Fruit fly (Drosophila melanogaster) whole organism, prepupa: Measurements from ENCODE around the gene CG8119.
A peak's percentile ranks its signal among the peaks of the same experiment; 100 is the strongest.

Experiments used
- Blimp-1 ChIP-seq: fragments of 200-800 bp; sonication (Bioruptor generic); optimal IDR thresholded peaks from 3 replicates; lab custom pipeline; 2017; ENCODE audit warnings: missing biosample characterization, missing genetic modification characterization, mild to moderate bottlenecking, moderate library complexity, missing genetic modification reagents
- CG10631 ChIP-seq: fragments of 200-800 bp; sonication (Bioruptor generic); optimal IDR thresholded peaks from 2 replicates; lab custom pipeline; 2016; ENCODE audit warnings: missing biosample characterization, missing genetic modification characterization
- CG11762 ChIP-seq: fragments of 200-800 bp; sonication (Bioruptor generic); optimal IDR thresholded peaks from 3 replicates; lab custom pipeline; 2016; ENCODE audit warnings: missing biosample characterization, missing genetic modification characterization; ENCODE audit not compliant: insufficient read depth
- CG11902 ChIP-seq: fragments of 200-800 bp; sonication (Bioruptor generic); optimal IDR thresholded peaks from 3 replicates; lab custom pipeline; 2016; ENCODE audit warnings: missing biosample characterization, missing genetic modification characterization
- CG15336 ChIP-seq: fragments of 200-800 bp; sonication (Bioruptor generic); IDR thresholded peaks from 2 replicates; pipeline ENCODE4 v1.3.6; 2022; ENCODE audit warnings: missing biosample characterization, missing genetic modification characterization
- CG16779 ChIP-seq: fragments of 200-800 bp; sonication (Bioruptor generic); optimal IDR thresholded peaks from 3 replicates; lab custom pipeline; 2017; ENCODE audit warnings: missing biosample characterization, mild to moderate bottlenecking, missing genetic modification characterization
- CG3032 ChIP-seq: fragments of 200-800 bp; optimal IDR thresholded peaks from 2 replicates; lab custom pipeline; 2019; ENCODE audit warnings: missing biosample characterization, mild to moderate bottlenecking, missing genetic modification characterization, moderate library complexity
- CG31627 ChIP-seq: fragments of 200-800 bp; sonication (Bioruptor generic); optimal IDR thresholded peaks from 3 replicates; lab custom pipeline; 2016; ENCODE audit warnings: missing biosample characterization, missing genetic modification characterization
- CG32006 ChIP-seq: fragments of 200-800 bp; sonication (Bioruptor generic); optimal IDR thresholded peaks from 3 replicates; lab custom pipeline; 2017; ENCODE audit warnings: missing biosample characterization, mild to moderate bottlenecking, missing genetic modification characterization
- CG3919 ChIP-seq: fragments of 200-800 bp; sonication (Bioruptor generic); optimal IDR thresholded peaks from 3 replicates; lab custom pipeline; 2016; ENCODE audit warnings: missing biosample characterization, missing genetic modification characterization
- CG6163 ChIP-seq: fragments of 200-800 bp; sonication (Bioruptor generic); IDR thresholded peaks from 3 replicates; pipeline ENCODE4 v1.3.6; 2022; ENCODE audit warnings: missing biosample characterization, missing genetic modification characterization
- CG6276 ChIP-seq: fragments of 200-800 bp; sonication (Bioruptor generic); optimal IDR thresholded peaks from 2 replicates; lab custom pipeline; 2017; ENCODE audit warnings: missing biosample characterization, mild to moderate bottlenecking, missing genetic modification characterization
- CG6854 ChIP-seq: fragments of 200-800 bp; sonication (Bioruptor generic); optimal IDR thresholded peaks from 2 replicates; lab custom pipeline; 2017; ENCODE audit warnings: missing biosample characterization, mild to moderate bottlenecking, missing genetic modification characterization
- CG8119 ChIP-seq: fragments of 200-800 bp; sonication (Bioruptor generic); IDR thresholded peaks from 3 replicates; pipeline ENCODE4 v1.3.6; 2022; ENCODE audit warnings: missing biosample characterization, missing genetic modification characterization
- CG8632 ChIP-seq: fragments of 200-800 bp; sonication (Bioruptor generic); optimal IDR thresholded peaks from 3 replicates; lab custom pipeline; 2016; ENCODE audit warnings: missing biosample characterization, missing genetic modification characterization
- CG9139 ChIP-seq: fragments of 200-800 bp; sonication (Bioruptor generic); optimal IDR thresholded peaks from 3 replicates; lab custom pipeline; 2017; ENCODE audit warnings: missing biosample characterization, mild to moderate bottlenecking, missing genetic modification characterization
- Eip75B ChIP-seq: fragments of 200-800 bp; sonication (Bioruptor generic); optimal IDR thresholded peaks from 3 replicates; lab custom pipeline; 2016; ENCODE audit warnings: missing biosample characterization, missing genetic modification characterization
- Eip78C ChIP-seq: fragments of 200-800 bp; sonication (Bioruptor generic); peaks from one replicate; lab custom pipeline; 2016; ENCODE audit warnings: missing biosample characterization, missing genetic modification characterization
- Eip93F ChIP-seq: fragments of 200-800 bp; sonication (Bioruptor generic); optimal IDR thresholded peaks from 2 replicates; lab custom pipeline; 2016; ENCODE audit warnings: missing biosample characterization, mild to moderate bottlenecking, missing genetic modification characterization
- Ets96B ChIP-seq: fragments of 200-800 bp; optimal IDR thresholded peaks from 2 replicates; lab custom pipeline; 2019; ENCODE audit warnings: missing biosample characterization, mild to moderate bottlenecking, missing genetic modification characterization, moderate library complexity
- Gug ChIP-seq: fragments of 200-800 bp; sonication (Bioruptor generic); IDR thresholded peaks from 2 replicates; pipeline ENCODE4 v1.3.6; 2022; ENCODE audit warnings: missing biosample characterization, missing genetic modification characterization
- Hr38 ChIP-seq: sonication (Bioruptor generic); optimal IDR thresholded peaks from 2 replicates; lab custom pipeline; 2016; ENCODE audit warnings: missing biosample characterization, missing genetic modification characterization
- Hr39 ChIP-seq: fragments of 200-800 bp; sonication (Bioruptor generic); optimal IDR thresholded peaks from 2 replicates; lab custom pipeline; 2016; ENCODE audit warnings: missing biosample characterization, missing genetic modification characterization
- Hr4 ChIP-seq: fragments of 200-800 bp; sonication (Bioruptor generic); optimal IDR thresholded peaks from 3 replicates; lab custom pipeline; 2016; ENCODE audit warnings: missing biosample characterization, missing genetic modification characterization
- Lpt ChIP-seq: fragments of 200-800 bp; sonication (Bioruptor generic); optimal IDR thresholded peaks from 3 replicates; lab custom pipeline; 2016; ENCODE audit warnings: missing biosample characterization, missing genetic modification characterization
- Met ChIP-seq: fragments of 200-800 bp; sonication (Bioruptor generic); optimal IDR thresholded peaks from 3 replicates; lab custom pipeline; 2016; ENCODE audit warnings: missing biosample characterization, missing genetic modification characterization
- OdsH ChIP-seq: fragments of 200-800 bp; sonication (Bioruptor generic); optimal IDR thresholded peaks from 3 replicates; lab custom pipeline; 2016; ENCODE audit warnings: missing biosample characterization, missing genetic modification characterization
- Sox102F ChIP-seq: fragments of 200-800 bp; sonication (Bioruptor generic); optimal IDR thresholded peaks from 2 replicates; lab custom pipeline; 2016; ENCODE audit warnings: missing biosample characterization, mild to moderate bottlenecking, missing genetic modification characterization
- Sox14 ChIP-seq: fragments of 200-800 bp; sonication (Bioruptor generic); optimal IDR thresholded peaks from 3 replicates; lab custom pipeline; 2016; ENCODE audit warnings: missing biosample characterization, missing genetic modification characterization
- acj6 ChIP-seq: fragments of 200-800 bp; sonication (Bioruptor generic); optimal IDR thresholded peaks from 3 replicates; lab custom pipeline; 2016; ENCODE audit warnings: missing biosample characterization, missing genetic modification characterization
- cyc ChIP-seq: fragments of 200-800 bp; sonication (Bioruptor generic); optimal IDR thresholded peaks from 3 replicates; lab custom pipeline; 2016; ENCODE audit warnings: missing biosample characterization, missing genetic modification characterization
- dac ChIP-seq: fragments of 200-800 bp; sonication (Bioruptor generic); optimal IDR thresholded peaks from 2 replicates; lab custom pipeline; 2017; ENCODE audit warnings: missing biosample characterization, mild to moderate bottlenecking, missing genetic modification characterization
- dsx ChIP-seq: fragments of 200-800 bp; optimal IDR thresholded peaks from 3 replicates; lab custom pipeline; 2019; ENCODE audit warnings: missing biosample characterization, mild to moderate bottlenecking, missing genetic modification characterization, moderate library complexity; ENCODE audit not compliant: poor library complexity, severe bottlenecking
- eg ChIP-seq: fragments of 200-800 bp; sonication (Bioruptor generic); IDR thresholded peaks from 3 replicates; pipeline ENCODE4 v1.3.6; 2022; ENCODE audit warnings: missing biosample characterization, missing genetic modification characterization
- esn ChIP-seq: fragments of 200-800 bp; sonication (Bioruptor generic); optimal IDR thresholded peaks from 2 replicates; lab custom pipeline; 2016; ENCODE audit warnings: missing biosample characterization, mild to moderate bottlenecking, missing genetic modification characterization, moderate library complexity
- fd59A ChIP-seq: fragments of 200-800 bp; sonication (Bioruptor generic); optimal IDR thresholded peaks from 2 replicates; lab custom pipeline; 2017; ENCODE audit warnings: missing biosample characterization, mild to moderate bottlenecking, missing genetic modification characterization, missing genetic modification reagents
- fd85E ChIP-seq: fragments of 200-800 bp; sonication (Bioruptor generic); optimal IDR thresholded peaks from 3 replicates; lab custom pipeline; 2016; ENCODE audit warnings: missing biosample characterization, missing genetic modification characterization
- fkh ChIP-seq: fragments of 200-800 bp; sonication (Bioruptor generic); optimal IDR thresholded peaks from 3 replicates; lab custom pipeline; 2017; ENCODE audit warnings: missing biosample characterization, mild to moderate bottlenecking, missing genetic modification characterization, moderate library complexity
- lz ChIP-seq: fragments of 200-800 bp; sonication (Bioruptor generic); optimal IDR thresholded peaks from 3 replicates; lab custom pipeline; 2016; ENCODE audit warnings: missing biosample characterization, missing genetic modification characterization
- net ChIP-seq: fragments of 200-800 bp; sonication (Bioruptor generic); optimal IDR thresholded peaks from 3 replicates; lab custom pipeline; 2016; ENCODE audit warnings: missing biosample characterization, missing genetic modification characterization
- spab ChIP-seq: fragments of 200-800 bp; sonication (Bioruptor generic); optimal IDR thresholded peaks from 2 replicates; lab custom pipeline; 2017; ENCODE audit warnings: missing biosample characterization, mild to moderate bottlenecking, missing genetic modification characterization, missing genetic modification reagents
- ss ChIP-seq, 2 experiments: fragments of 200-800 bp; sonication (Bioruptor generic); optimal IDR thresholded peaks; 2 replicates in 1 of 2; 3 replicates in 1 of 2; lab custom pipeline; 2017 to 2018; ENCODE audit warnings: mild to moderate bottlenecking in 2 of 2, missing biosample characterization in 2 of 2, missing genetic modification characterization in 2 of 2, moderate library complexity in 1 of 2
- svp ChIP-seq: fragments of 200-800 bp; sonication (Bioruptor generic); peaks from one replicate; lab custom pipeline; 2016; ENCODE audit warnings: missing biosample characterization, missing genetic modification characterization
- topi ChIP-seq: fragments of 200-800 bp; sonication (Bioruptor generic); optimal IDR thresholded peaks from 3 replicates; lab custom pipeline; 2016; ENCODE audit warnings: missing biosample characterization, missing genetic modification characterization
- vri ChIP-seq: fragments of 200-800 bp; sonication (Bioruptor generic); optimal IDR thresholded peaks from 3 replicates; lab custom pipeline; 2016; ENCODE audit warnings: missing biosample characterization, mild to moderate bottlenecking, missing genetic modification characterization

CG8119 gene

DNA sequence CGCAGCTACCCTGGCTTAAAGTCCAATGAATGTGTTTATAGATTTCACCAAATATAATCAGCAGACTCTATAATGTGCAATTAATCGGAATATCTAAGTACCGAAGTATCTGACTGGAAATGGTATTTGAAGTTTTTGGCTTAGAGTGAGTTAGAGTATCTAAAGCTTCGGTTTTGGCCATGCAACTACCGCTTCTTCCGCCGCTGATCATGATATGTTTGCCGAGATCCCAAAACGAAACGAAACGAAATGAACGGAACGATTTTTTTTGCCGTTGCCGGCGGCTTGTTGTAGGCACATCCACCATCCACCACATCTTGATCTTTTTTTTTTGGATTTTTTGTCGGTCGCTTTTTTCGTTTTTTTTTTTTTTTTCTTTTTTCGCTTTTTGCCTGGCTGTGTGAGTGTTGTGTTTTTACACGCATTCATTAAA lies 39.4 kb upstream of the CG8119 start (continued):
- peak; percentile 88 for TF ChIP-seq Met (GFP tag; lab: Kevin White, UChicago)
- peak; percentile 61 for TF ChIP-seq Blimp-1
- TF ChIP-seq CG3032: peak; percentile 67
- peak; percentile 77 for TF ChIP-seq Lpt (GFP tag; lab: Kevin White, UChicago)
- TF ChIP-seq CG8119 (GFP tag; lab: Robert Waterston, UW): peak; percentile 88
- peak; percentile 78 for TF ChIP-seq vri (GFP tag; lab: Kevin White, UChicago)
- peak; percentile 87 to 91 for TF ChIP-seq ss (GFP tag; optimal IDR thresholded peaks at IDR 0.05; lab: Kevin White, UChicago)
- TF ChIP-seq net: peak; percentile 75

DNA sequence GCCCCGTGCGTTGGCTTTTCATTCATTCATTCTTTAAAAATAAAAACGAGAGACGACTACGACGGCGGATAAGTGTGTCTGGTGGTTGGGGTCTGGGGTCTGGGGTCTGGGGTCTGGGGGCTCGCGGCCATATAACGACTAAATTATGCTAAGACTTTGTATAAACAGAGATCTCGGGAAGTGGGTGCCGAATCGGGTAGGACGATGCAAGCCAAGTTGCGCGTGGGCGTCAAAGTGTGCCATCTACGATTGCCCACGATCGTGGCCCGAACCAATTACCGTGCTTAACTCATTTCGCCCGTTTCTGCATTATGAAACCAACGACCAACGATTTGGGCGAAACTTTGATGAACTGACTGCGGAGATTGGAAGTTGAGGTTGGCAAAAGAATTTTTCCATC lies 38.6 kb upstream of the CG8119 start:
- TF ChIP-seq spab (no peak), fd85E (GFP tag; lab: Kevin White, UChicago) (no peak), CG16779 (tag; lab: Kevin White, UChicago) (no peak), CG32006 (no peak), CG3032 (no peak), Hr39 (GFP tag; lab: Kevin White, UChicago) (no peak), dac (GFP tag; lab: Kevin White, UChicago) (no peak), topi (GFP tag; lab: Kevin White, UChicago) (no peak), eg (GFP tag; lab: Robert Waterston, UW) (no peak), CG9139 (GFP tag; lab: Kevin White, UChicago) (no peak), CG8632 (GFP tag; lab: Kevin White, UChicago) (no peak), Hr4 (GFP tag; lab: Kevin White, UChicago) (no peak), ss (GFP tag; optimal IDR thresholded peaks at IDR 0.05; lab: Kevin White, UChicago) (no peak), Gug (no peak), CG10631 (no peak), Sox102F (GFP tag; lab: Kevin White, UChicago) (no peak)

DNA sequence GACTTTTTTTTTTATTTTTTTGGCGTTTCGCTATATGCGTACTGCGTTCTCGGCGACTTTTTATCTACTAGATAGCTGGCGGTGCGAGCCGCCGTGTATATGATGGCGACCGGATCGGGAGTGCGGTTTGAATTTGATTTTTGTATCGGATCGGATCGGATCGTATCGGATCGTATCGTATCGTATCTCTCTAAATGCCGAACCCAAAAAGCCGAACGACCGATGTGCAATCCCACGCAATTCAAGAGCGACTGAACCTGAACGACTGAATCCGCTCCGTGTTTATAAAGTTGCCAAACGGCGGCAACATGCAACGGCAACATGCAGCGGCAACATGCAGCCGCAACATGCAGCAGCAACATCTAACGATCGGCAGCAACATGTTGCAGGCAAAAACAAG lies 36.1 kb upstream of the CG8119 start:
- peak; percentile 17 for TF ChIP-seq CG11902
- TF ChIP-seq Sox102F (GFP tag; lab: Kevin White, UChicago): no peak
- no peak for TF ChIP-seq Ets96B
- TF ChIP-seq svp: peak; percentile 82
- no peak for TF ChIP-seq spab
- peak; percentile 57; the same call in 1 of the 3 replicates for TF ChIP-seq CG6163
- TF ChIP-seq Sox14 (GFP tag; lab: Kevin White, UChicago): no peak
- no peak for TF ChIP-seq CG11762 (GFP tag; lab: Kevin White, UChicago)
- TF ChIP-seq OdsH (GFP tag; lab: Kevin White, UChicago): no peak
- peak; percentile 56 for TF ChIP-seq Eip78C
- peak; percentile 29 for TF ChIP-seq CG3919 (GFP tag; lab: Kevin White, UChicago)
- no peak for TF ChIP-seq CG3032
- no peak for TF ChIP-seq lz
- TF ChIP-seq net: no peak
- TF ChIP-seq Gug: no peak
- TF ChIP-seq CG9139 (GFP tag; lab: Kevin White, UChicago): no peak
- TF ChIP-seq fkh (GFP tag; lab: Kevin White, UChicago): peak; percentile 6
- no peak for TF ChIP-seq cyc (GFP tag; lab: Kevin White, UChicago)
- TF ChIP-seq CG10631: no peak
- peak; percentile 39; the same call in 2 of the 3 replicates for TF ChIP-seq CG8119 (GFP tag; lab: Robert Waterston, UW)
- no peak for TF ChIP-seq topi (GFP tag; lab: Kevin White, UChicago)
- TF ChIP-seq fd59A (GFP tag; lab: Kevin White, UChicago): no peak
- peak in 1 of 2 experiments; percentile 22 for TF ChIP-seq ss (GFP tag; optimal IDR thresholded peaks at IDR 0.05; lab: Kevin White, UChicago)
- no peak for TF ChIP-seq CG16779 (tag; lab: Kevin White, UChicago)
- no peak for TF ChIP-seq Eip75B (GFP tag; lab: Kevin White, UChicago)
- no peak for TF ChIP-seq fd85E (GFP tag; lab: Kevin White, UChicago)
- TF ChIP-seq Lpt (GFP tag; lab: Kevin White, UChicago): no peak
- no peak for TF ChIP-seq dac (GFP tag; lab: Kevin White, UChicago)
- no peak for TF ChIP-seq Hr4 (GFP tag; lab: Kevin White, UChicago)
- no peak for TF ChIP-seq CG6276 (GFP tag; lab: Kevin White, UChicago)
- TF ChIP-seq CG15336 (GFP tag; lab: Robert Waterston, UW): peak; percentile 47; the same call in 1 of the 2 replicates
- no peak for TF ChIP-seq Hr38 (GFP tag; lab: Kevin White, UChicago)
- TF ChIP-seq acj6 (GFP tag; lab: Kevin White, UChicago): no peak
- TF ChIP-seq CG31627 (GFP tag; lab: Kevin White, UChicago): no peak
- TF ChIP-seq Eip93F (GFP tag; lab: Kevin White, UChicago): no peak
- TF ChIP-seq Blimp-1: no peak
- TF ChIP-seq esn: no peak
- peak; percentile 35 for TF ChIP-seq dsx (GFP tag; lab: Kevin White, UChicago)
- TF ChIP-seq CG6854: no peak
- no peak for TF ChIP-seq Hr39 (GFP tag; lab: Kevin White, UChicago)
